Fruit fly (Drosophila melanogaster) whole organism, wandering third instar larva: ENCODE results near the gene CG42680.

Experiments used
- Abd-B ChIP-seq: fragments of >200 bp; optimal IDR thresholded peaks from 2 replicates; lab custom pipeline; 2017; ENCODE audit warnings: missing biosample characterization, missing genetic modification characterization
- CG32264 ChIP-seq: fragments of 200-800 bp; sonication (Bioruptor generic); optimal IDR thresholded peaks from 2 replicates; lab custom pipeline; 2016; ENCODE audit warnings: missing biosample characterization, missing genetic modification characterization
- Hnf4 ChIP-seq: fragments of 200-800 bp; sonication (Bioruptor generic); optimal IDR thresholded peaks from 2 replicates; lab custom pipeline; 2016; ENCODE audit warnings: missing biosample characterization, mild to moderate bottlenecking, missing genetic modification characterization
- Hr78 ChIP-seq: fragments of >200 bp; optimal IDR thresholded peaks from 2 replicates; lab custom pipeline; 2017; ENCODE audit warnings: missing biosample characterization, missing genetic modification characterization
- Hr83 ChIP-seq: fragments of 200-300 bp; sonication (Bioruptor generic); optimal IDR thresholded peaks from 2 replicates; lab custom pipeline; 2016; ENCODE audit warnings: missing biosample characterization, mild to moderate bottlenecking, missing genetic modification characterization, moderate library complexity; ENCODE audit not compliant: poor library complexity, severe bottlenecking
- OdsH ChIP-seq: fragments of 200-800 bp; sonication (Bioruptor generic); optimal IDR thresholded peaks from 2 replicates; lab custom pipeline; 2016; ENCODE audit warnings: missing biosample characterization, mild to moderate bottlenecking, missing genetic modification characterization
- h ChIP-seq: fragments of 200-800 bp; sonication (Bioruptor generic); optimal IDR thresholded peaks from 3 replicates; lab custom pipeline; 2016; ENCODE audit warnings: missing biosample characterization, mild to moderate bottlenecking, missing genetic modification characterization
- usp ChIP-seq: fragments of >200 bp; optimal IDR thresholded peaks from 2 replicates; lab custom pipeline; 2017; ENCODE audit warnings: missing biosample characterization, missing genetic modification characterization

- TF ChIP-seq OdsH (GFP tag; lab: Kevin White, UChicago), result no peak
- no peak for TF ChIP-seq Abd-B
- no peak for TF ChIP-seq Hr78 (GFP tag; lab: Kevin White, UChicago)
- no peak for TF ChIP-seq Hnf4 (GFP tag; lab: Kevin White, UChicago)
- no peak for TF ChIP-seq Hr83
- no peak for TF ChIP-seq CG32264 (GFP tag; lab: Kevin White, UChicago)
- TF ChIP-seq h (GFP tag; lab: Kevin White, UChicago), result no peak
- TF ChIP-seq usp (GFP tag; lab: Kevin White, UChicago), result no peak
These were observed 47.0 kb upstream of the CG42680 start for dm6 chr2L:14634986-14635385.
